Worm (Caenorhabditis elegans): ENCODE results near the gene zhit-2.

Gene zhit-2

DNA sequence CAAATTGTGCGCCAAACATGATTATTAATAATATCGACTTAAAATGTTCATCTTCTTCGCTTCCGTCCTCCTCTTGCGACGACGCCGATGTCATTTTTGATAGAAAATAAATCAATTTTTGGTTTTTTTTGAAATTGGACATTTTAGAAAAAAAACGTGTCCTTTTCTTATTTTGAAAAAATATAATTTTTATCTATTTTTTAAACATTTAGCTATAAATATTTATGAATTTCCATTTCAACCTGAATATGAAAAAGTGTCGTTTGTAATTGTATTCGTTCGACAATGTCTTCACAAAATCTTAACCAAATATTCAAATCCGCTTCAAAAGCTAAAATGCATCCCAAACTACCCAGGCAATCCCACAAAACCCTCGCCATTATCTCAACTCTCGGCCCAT is 43.2 kb upstream of the zhit-2 start, which contains the start of gene R10E4.3:
Gene R10E4.3 (minus strand): TSS at position 101 of the 400 bp plus-strand sequence.
- no peak for TF ChIP-seq sdz-38 (tag; optimal IDR thresholded peaks at IDR 0.05)
- TF ChIP-seq ceh-58 (GFP tag; IDR thresholded peaks at IDR 0.05), result no peak
- TF ChIP-seq F55B11.4 (tag; optimal IDR thresholded peaks at IDR 0.05; ENCODE audit: borderline replicate concordance, insufficient read depth), result no peak
- no peak for TF ChIP-seq snpc-1.3 (tag; optimal IDR thresholded peaks at IDR 0.05; ENCODE audit: insufficient read depth)
- no peak for TF ChIP-seq madf-3 (GFP tag; IDR thresholded peaks at IDR 0.05)
- TF ChIP-seq Y67H2A.10 (GFP tag; conservative IDR thresholded peaks at IDR 0.05), result no peak
- TF ChIP-seq fkh-3 (tag; optimal IDR thresholded peaks at IDR 0.05), result no peak
- no peak for TF ChIP-seq D2030.7 (GFP tag; IDR thresholded peaks at IDR 0.05)
- no peak for TF ChIP-seq attf-5 (GFP tag; optimal IDR thresholded peaks at IDR 0.05)
- TF ChIP-seq B0035.1 (tag; optimal IDR thresholded peaks at IDR 0.05), result no peak
- TF ChIP-seq unc-62 (GFP tag; optimal IDR thresholded peaks at IDR 0.05), result no peak

DNA sequence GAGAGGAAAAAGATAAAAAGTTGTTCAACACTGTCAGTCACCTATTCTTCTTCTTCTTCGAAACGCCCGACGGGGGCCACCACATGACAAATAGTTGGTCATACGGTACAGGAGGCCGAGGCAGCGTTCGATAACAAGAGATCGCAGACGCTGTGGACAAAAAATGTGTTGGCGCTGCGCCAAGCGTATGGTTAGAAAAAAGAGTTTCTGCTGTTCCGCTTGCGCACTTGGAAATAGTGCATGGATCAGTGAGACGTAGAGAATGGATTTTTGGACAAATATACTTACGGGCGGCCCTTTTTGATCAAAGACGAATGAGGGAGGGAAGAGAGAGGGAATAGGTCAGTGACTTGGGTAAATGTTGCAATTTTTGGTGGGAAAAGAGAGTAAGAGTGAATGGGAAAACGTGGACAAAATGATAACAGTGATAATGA is 40.6 kb upstream of the zhit-2 start:
- TF ChIP-seq B0336.3 (GFP tag; IDR thresholded peaks at IDR 0.05), result peak; percentile 76
- peak; percentile 64 for TF ChIP-seq madf-10 (tag; optimal IDR thresholded peaks at IDR 0.05)
- TF ChIP-seq dpff-1 (tag; optimal IDR thresholded peaks at IDR 0.05), result no peak
- peak; percentile 63; the same call in 1 of the 2 replicates for TF ChIP-seq egl-44 (GFP tag; IDR thresholded peaks at IDR 0.05)
- TF ChIP-seq efl-1 (GFP tag; optimal IDR thresholded peaks at IDR 0.05), result no peak
- TF ChIP-seq bed-2 (GFP tag; IDR thresholded peaks at IDR 0.05), result no peak
- no peak for TF ChIP-seq aptf-3 (GFP tag; IDR thresholded peaks at IDR 0.05)
- no peak for TF ChIP-seq Y95B8A.8 (GFP tag; IDR thresholded peaks at IDR 0.05)
- TF ChIP-seq rpc-1 (optimal IDR thresholded peaks at IDR 0.05), result no peak
- no peak for TF ChIP-seq rpc-1 (tag; optimal IDR thresholded peaks at IDR 0.05)
- no peak for TF ChIP-seq sdz-38 (tag; optimal IDR thresholded peaks at IDR 0.05)
- TF ChIP-seq nfya-2 (GFP tag; IDR thresholded peaks at IDR 0.05), result no peak
- TF ChIP-seq fkh-3 (tag; optimal IDR thresholded peaks at IDR 0.05), result no peak
- peak; percentile 51 for TF ChIP-seq ceh-27 (GFP tag; optimal IDR thresholded peaks at IDR 0.05)
- no peak for TF ChIP-seq lsl-1 (GFP tag; optimal IDR thresholded peaks at IDR 0.05)
- TF ChIP-seq nhr-179 (tag; optimal IDR thresholded peaks at IDR 0.05), result no peak
- no peak for TF ChIP-seq hsf-1 (GFP tag; IDR thresholded peaks at IDR 0.05)
- no peak for TF ChIP-seq egl-18 (GFP tag; IDR thresholded peaks at IDR 0.05)
- no peak for TF ChIP-seq hlh-12 (tag; optimal IDR thresholded peaks at IDR 0.05)
- TF ChIP-seq hlh-26 (GFP tag; conservative IDR thresholded peaks at IDR 0.05), result no peak
- peak; percentile 85 for TF ChIP-seq attf-5 (GFP tag; optimal IDR thresholded peaks at IDR 0.05)
- no peak for TF ChIP-seq nfya-1 (tag; optimal IDR thresholded peaks at IDR 0.05; ENCODE audit: borderline replicate concordance, insufficient read depth)
- TF ChIP-seq lin-35 (GFP tag; optimal IDR thresholded peaks at IDR 0.05), result no peak
- TF ChIP-seq sptf-2 (GFP tag; optimal IDR thresholded peaks at IDR 0.05), result no peak
- peak; percentile 68; the same call in 1 of the 2 replicates for TF ChIP-seq nfyb-1 (GFP tag; IDR thresholded peaks at IDR 0.05)
- TF ChIP-seq mcd-1 (GFP tag; IDR thresholded peaks at IDR 0.05), result peak; percentile 61
- no peak; the same call in 1 of the 2 replicates for TF ChIP-seq C06A6.2 (GFP tag; conservative IDR thresholded peaks at IDR 0.05)
- TF ChIP-seq F22D6.2 (tag; optimal IDR thresholded peaks at IDR 0.05), result peak; percentile 14
- peak; percentile 25 for TF ChIP-seq die-1 (tag; optimal IDR thresholded peaks at IDR 0.05)
- TF ChIP-seq K12H6.12 (tag; optimal IDR thresholded peaks at IDR 0.05), result no peak
- TF ChIP-seq F52B5.7 (tag; optimal IDR thresholded peaks at IDR 0.05), result no peak
- TF ChIP-seq ztf-26 (tag; optimal IDR thresholded peaks at IDR 0.05), result peak; percentile 75
- TF ChIP-seq Y67H2A.10 (GFP tag; conservative IDR thresholded peaks at IDR 0.05), result no peak
- TF ChIP-seq xnd-1 (tag; optimal IDR thresholded peaks at IDR 0.05), result no peak
- TF ChIP-seq attf-3 (GFP tag; conservative IDR thresholded peaks at IDR 0.05), result no peak
- TF ChIP-seq madf-3 (GFP tag; IDR thresholded peaks at IDR 0.05), result no peak
- TF ChIP-seq zim-3 (tag; optimal IDR thresholded peaks at IDR 0.05), result no peak
- no peak for TF ChIP-seq rec-8 (tag; optimal IDR thresholded peaks at IDR 0.05)
- no peak for TF ChIP-seq mxl-1 (tag; optimal IDR thresholded peaks at IDR 0.05)
- no peak for TF ChIP-seq madf-8 (GFP tag; conservative IDR thresholded peaks at IDR 0.05)
- TF ChIP-seq ceh-40 (GFP tag; IDR thresholded peaks at IDR 0.05), result no peak
- TF ChIP-seq chd-7 (tag; optimal IDR thresholded peaks at IDR 0.05), result peak; percentile 51

All from whole organism, young adult.